Worm (Caenorhabditis elegans): Measurements from ENCODE around the gene Y53C12B.7.

DNA sequence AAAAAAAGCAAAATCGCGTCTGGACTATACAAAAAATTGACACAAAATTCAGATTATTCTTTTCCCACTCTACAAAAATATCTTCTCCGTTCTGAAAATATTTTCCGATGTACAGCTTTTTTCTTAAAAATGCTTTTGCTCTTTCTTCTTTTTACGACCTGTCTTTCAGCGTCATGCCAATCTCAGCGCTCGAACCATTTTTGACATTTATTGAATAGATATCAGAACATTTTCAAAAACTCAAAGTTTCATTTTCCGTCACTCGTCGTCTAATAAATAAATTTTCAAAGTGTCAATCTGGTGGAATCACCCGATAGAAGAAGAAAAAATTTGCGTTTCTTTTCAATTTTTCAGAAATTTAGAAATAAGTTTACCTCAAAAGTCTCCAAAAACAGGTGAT lies 11.6 kb downstream of the Y53C12B.7 start:
- TF ChIP-seq mep-1 (tag; optimal IDR thresholded peaks at IDR 0.05) (no peak), lsy-2 (tag; optimal IDR thresholded peaks at IDR 0.05) (no peak), zag-1 (tag; optimal IDR thresholded peaks at IDR 0.05) (no peak), pqm-1 (tag; optimal IDR thresholded peaks at IDR 0.05) (no peak), ama-1 (optimal IDR thresholded peaks at IDR 0.05) (no peak), nhr-90 (tag; optimal IDR thresholded peaks at IDR 0.05; ENCODE audit: poor library complexity) (no peak), alr-1 (tag; optimal IDR thresholded peaks at IDR 0.05; ENCODE audit: borderline replicate concordance) (no peak), ceh-82 (tag; optimal IDR thresholded peaks at IDR 0.05) (no peak), ceh-90 (tag; optimal IDR thresholded peaks at IDR 0.05) (no peak)

Data from whole organism, L1 larva.